Worm (Caenorhabditis elegans) whole organism, L2 larva: Measurements from ENCODE around the gene F47G9.4.
"Not testable (repeated sequence)": the region's sequence is repeated elsewhere in the genome, so short reads cannot be mapped to it uniquely, and the experiment has no call there.

ENCODE experiments used
- C34F6.9 ChIP-seq: fragments of 150-350 bp; optimal IDR thresholded peaks from 2 replicates; lab custom pipeline; 2014; ENCODE audit warnings: missing biosample characterization, missing genetic modification characterization
- F13H6.1 ChIP-seq: sonication (generic microtip); optimal IDR thresholded peaks from 2 replicates; lab custom pipeline; 2016; ENCODE audit warnings: missing genetic modification characterization, missing compliant biosample characterization
- R02D3.7 ChIP-seq: fragments of 150-350 bp; optimal IDR thresholded peaks from 2 replicates; lab custom pipeline; 2014; ENCODE audit warnings: missing biosample characterization, missing genetic modification characterization
- ZK546.5 ChIP-seq: sonication (generic microtip); optimal IDR thresholded peaks from 2 replicates; lab custom pipeline; 2017; ENCODE audit warnings: missing biosample characterization, missing genetic modification characterization
- alr-1 ChIP-seq: fragments of 150-350 bp; optimal IDR thresholded peaks from 2 replicates; lab custom pipeline; 2014; ENCODE audit warnings: missing biosample characterization, missing genetic modification characterization
- aly-2 ChIP-seq: fragments of 150-350 bp; optimal IDR thresholded peaks from 2 replicates; lab custom pipeline; 2014; ENCODE audit warnings: missing biosample characterization, missing genetic modification characterization
- ceh-16 ChIP-seq: fragments of 150-350 bp; optimal IDR thresholded peaks from 2 replicates; lab custom pipeline; 2014; ENCODE audit warnings: missing biosample characterization, missing genetic modification characterization
- crh-2 ChIP-seq: sonication (generic microtip); optimal IDR thresholded peaks from 2 replicates; lab custom pipeline; 2017; ENCODE audit warnings: missing biosample characterization, missing genetic modification characterization
- egl-27 ChIP-seq: sonication (generic microtip); optimal IDR thresholded peaks from 3 replicates; lab custom pipeline; 2017; ENCODE audit warnings: missing biosample characterization, missing genetic modification reagents, missing genetic modification characterization
- elt-1 ChIP-seq: fragments of 150-350 bp; optimal IDR thresholded peaks from 2 replicates; lab custom pipeline; 2014; ENCODE audit warnings: missing biosample characterization, missing genetic modification characterization
- elt-3 ChIP-seq: sonication (generic microtip); optimal IDR thresholded peaks from 2 replicates; lab custom pipeline; 2017; ENCODE audit warnings: missing biosample characterization, missing genetic modification characterization
- fos-1 ChIP-seq: fragments of 150-350 bp; optimal IDR thresholded peaks from 2 replicates; lab custom pipeline; 2014; ENCODE audit warnings: missing biosample characterization, missing genetic modification characterization
- lin-11 ChIP-seq: fragments of 150-350 bp; sonication (generic microtip); optimal IDR thresholded peaks from 2 replicates; lab custom pipeline; 2014; ENCODE audit warnings: missing biosample characterization, missing genetic modification characterization, inconsistent platforms, mixed read lengths
- lin-13 ChIP-seq: fragments of 150-350 bp; optimal IDR thresholded peaks from 2 replicates; lab custom pipeline; 2014; ENCODE audit warnings: missing biosample characterization, missing genetic modification reagents, missing genetic modification characterization
- lin-39 ChIP-seq: fragments of 150-350 bp; optimal IDR thresholded peaks from 2 replicates; lab custom pipeline; 2014; ENCODE audit warnings: missing biosample characterization, missing genetic modification reagents, missing genetic modification characterization
- lsy-2 ChIP-seq, 2 experiments: fragments of 150-350 bp in 1 of 2; sonication (generic microtip) in 1 of 2; optimal IDR thresholded peaks; 2 replicates each; lab custom pipeline; 2014 to 2017; ENCODE audit warnings: missing biosample characterization in 2 of 2, missing genetic modification characterization in 2 of 2
- mab-5 ChIP-seq: fragments of 150-350 bp; optimal IDR thresholded peaks from 2 replicates; lab custom pipeline; 2014; ENCODE audit warnings: missing biosample characterization, missing genetic modification characterization
- mbf-1 ChIP-seq: sonication (generic microtip); optimal IDR thresholded peaks from 2 replicates; lab custom pipeline; 2017; ENCODE audit warnings: missing biosample characterization, missing genetic modification characterization
- mdl-1 ChIP-seq, 2 experiments: fragments of 150-350 bp in 1 of 2; sonication (generic microtip) in 1 of 2; optimal IDR thresholded peaks; 2 replicates each; lab custom pipeline; 2017; ENCODE audit warnings: missing biosample characterization in 2 of 2, missing genetic modification characterization in 2 of 2
- nhr-11 ChIP-seq: fragments of 150-350 bp; optimal IDR thresholded peaks from 2 replicates; lab custom pipeline; 2014; ENCODE audit warnings: missing biosample characterization, missing genetic modification characterization
- nhr-12 ChIP-seq: fragments of 150-350 bp; optimal IDR thresholded peaks from 2 replicates; lab custom pipeline; 2014; ENCODE audit warnings: missing biosample characterization, missing genetic modification characterization
- nhr-21 ChIP-seq: fragments of 150-350 bp; optimal IDR thresholded peaks from 2 replicates; lab custom pipeline; 2014; ENCODE audit warnings: missing biosample characterization, missing genetic modification characterization
- nhr-23 ChIP-seq: fragments of 150-350 bp; optimal IDR thresholded peaks from 2 replicates; lab custom pipeline; 2014; ENCODE audit warnings: missing biosample characterization, missing genetic modification reagents, missing genetic modification characterization
- nhr-237 ChIP-seq: fragments of 150-350 bp; optimal IDR thresholded peaks from 2 replicates; lab custom pipeline; 2014; ENCODE audit warnings: missing biosample characterization, missing genetic modification characterization
- nhr-25 ChIP-seq: fragments of 150-350 bp; sonication (generic microtip); optimal IDR thresholded peaks from 3 replicates; lab custom pipeline; 2014; ENCODE audit warnings: missing biosample characterization, missing genetic modification characterization
- nhr-77 ChIP-seq: fragments of 150-350 bp; optimal IDR thresholded peaks from 2 replicates; lab custom pipeline; 2014; ENCODE audit warnings: missing biosample characterization, missing genetic modification characterization
- peb-1 ChIP-seq: fragments of 150-350 bp; optimal IDR thresholded peaks from 2 replicates; lab custom pipeline; 2014; ENCODE audit warnings: missing biosample characterization, missing genetic modification characterization
- sem-4 ChIP-seq: fragments of 150-350 bp; optimal IDR thresholded peaks from 2 replicates; lab custom pipeline; 2014; ENCODE audit warnings: missing biosample characterization, missing genetic modification reagents, missing genetic modification characterization
- skn-1 ChIP-seq: sonication (generic microtip); optimal IDR thresholded peaks from 2 replicates; lab custom pipeline; 2017; ENCODE audit warnings: missing biosample characterization, missing genetic modification characterization
- sma-3 ChIP-seq: sonication (generic microtip); optimal IDR thresholded peaks from 2 replicates; lab custom pipeline; 2016; ENCODE audit warnings: missing genetic modification reagents, missing genetic modification characterization, missing compliant biosample characterization
- sma-9 ChIP-seq, 2 experiments: fragments of 150-350 bp in 1 of 2; sonication (generic microtip) in 1 of 2; optimal IDR thresholded peaks; 2 replicates each; lab custom pipeline; 2014 to 2016; ENCODE audit warnings: missing genetic modification characterization in 2 of 2, mild to moderate bottlenecking in 1 of 2, missing biosample characterization in 1 of 2, missing compliant biosample characterization in 1 of 2, missing genetic modification reagents in 1 of 2, moderate library complexity in 1 of 2
- snpc-4 ChIP-seq: fragments of 150-350 bp; optimal IDR thresholded peaks from 2 replicates; lab custom pipeline; 2014; ENCODE audit warnings: missing biosample characterization, missing genetic modification characterization
- unc-55 ChIP-seq: fragments of 150-350 bp; sonication (generic microtip); optimal IDR thresholded peaks from 3 replicates; lab custom pipeline; 2014; ENCODE audit warnings: missing biosample characterization, missing genetic modification reagents, missing genetic modification characterization
- unc-62 ChIP-seq: fragments of 150-350 bp; optimal IDR thresholded peaks from 2 replicates; lab custom pipeline; 2014; ENCODE audit warnings: missing biosample characterization, missing genetic modification reagents, missing genetic modification characterization
- zag-1 ChIP-seq: fragments of 150-350 bp; optimal IDR thresholded peaks from 2 replicates; lab custom pipeline; 2014; ENCODE audit warnings: missing biosample characterization, missing genetic modification characterization
- ztf-11 ChIP-seq: sonication (generic microtip); optimal IDR thresholded peaks from 2 replicates; lab custom pipeline; 2017; ENCODE audit warnings: missing biosample characterization, missing genetic modification characterization

The F47G9.4 gene

DNA sequence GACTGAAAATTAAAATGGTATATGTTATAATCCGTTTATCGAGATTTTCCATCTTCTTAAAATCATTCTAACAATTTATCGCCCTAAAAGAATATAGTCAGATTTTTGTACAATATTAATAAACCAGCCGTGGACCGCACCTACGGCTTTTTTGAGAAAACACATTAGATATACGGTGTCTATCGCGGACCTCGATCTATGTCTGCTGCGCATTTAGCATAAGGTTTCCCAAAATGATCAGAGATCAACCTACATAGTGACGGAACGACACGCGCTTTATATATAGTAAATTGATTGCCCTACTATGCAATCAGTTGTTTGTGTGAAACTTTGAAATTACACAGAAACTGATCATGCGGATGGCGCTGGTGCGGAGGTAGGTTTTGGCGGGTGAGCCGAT, 28.9 kb downstream of the F47G9.4 start:
- TF ChIP-seq lsy-2 (tag; optimal IDR thresholded peaks at IDR 0.05; lab: Kevin White, UChicago) (no peak), nhr-12 (tag; lab: Kevin White, UChicago) (no peak)

DNA sequence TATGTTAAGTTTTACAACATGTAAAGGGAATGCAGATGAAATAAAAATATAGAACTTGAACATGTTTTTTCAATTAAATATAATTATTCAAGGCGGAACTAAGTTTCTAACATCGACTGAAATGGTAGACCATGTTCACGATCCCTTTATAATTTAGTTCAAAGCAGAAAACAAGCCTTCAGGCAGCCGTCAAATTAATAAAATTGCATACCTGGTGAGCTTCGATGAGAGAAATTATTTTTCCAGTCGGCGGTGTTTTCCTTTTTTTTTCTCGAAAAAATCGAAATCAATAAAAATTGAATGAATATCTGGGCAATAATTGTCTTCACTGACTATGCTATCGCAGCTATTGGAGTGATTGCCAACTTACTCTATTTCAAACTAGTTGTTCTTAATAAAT, 30.7 kb downstream of the F47G9.4 start, which contains the start of gene C03E10.1:
C03E10.1 (plus strand) TSS at position 301 of the 400 bp plus-strand sequence.
- TF ChIP-seq ZK546.5 (no peak), crh-2 (no peak), peb-1 (no peak), sma-3 (GFP tag; lab: Kevin White, UChicago) (no peak), unc-55 (no peak), lin-11 (no peak), unc-62 (no peak), fos-1 (no peak)

DNA sequence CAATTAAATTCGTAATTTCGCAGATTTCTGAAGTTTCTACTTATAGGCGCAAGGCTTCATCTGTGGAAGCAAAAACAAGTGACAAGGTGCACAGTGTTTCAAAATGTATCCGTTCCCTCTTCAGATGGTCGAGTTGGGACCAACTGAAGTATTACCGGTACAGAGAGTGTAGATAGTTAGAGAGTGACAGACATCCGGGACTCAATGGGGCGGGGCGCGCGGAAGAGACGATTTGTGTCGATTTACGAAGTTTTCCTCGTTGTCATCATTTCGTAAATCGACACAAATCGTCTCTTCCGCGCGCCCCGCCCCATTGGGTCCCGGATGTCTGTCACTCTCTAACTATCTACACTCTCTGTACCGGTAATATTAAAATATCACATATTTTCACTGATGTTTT, 35.5 kb downstream of the F47G9.4 start, which contains the start of gene C03E10.3:
C03E10.3 (plus strand) TSS at position 301 of the 400 bp plus-strand sequence.
- not testable (repeated sequence) for TF ChIP-seq mdl-1 (tag; optimal IDR thresholded peaks at IDR 0.05; lab: Kevin White, UChicago); nhr-77 (tag; lab: Kevin White, UChicago); nhr-23 (tag; lab: Kevin White, UChicago)

DNA sequence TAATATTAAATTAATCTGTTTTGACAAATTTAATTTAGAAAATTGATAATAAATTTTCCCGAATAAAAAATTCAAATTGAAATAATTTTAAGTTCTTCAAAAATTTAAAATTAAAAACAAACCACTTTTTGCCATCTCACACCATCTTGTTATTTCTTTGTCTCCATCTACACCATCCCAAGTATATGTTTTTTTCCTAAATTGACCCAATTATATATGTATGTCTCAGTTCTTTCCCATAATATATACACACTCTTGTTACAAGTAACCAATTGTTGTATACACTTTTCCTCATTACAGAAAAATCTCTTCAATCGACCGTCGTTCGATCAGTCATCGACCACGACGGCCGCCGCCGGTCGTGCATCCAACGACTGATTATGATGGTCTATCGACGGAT, 39.3 kb downstream of the F47G9.4 start, which contains the start of gene gly-20:
gly-20 (plus strand) TSS at position 301 of the 400 bp plus-strand sequence.
- TF ChIP-seq lin-39 (tag; lab: Kevin White, UChicago) (no peak), alr-1 (tag; lab: Kevin White, UChicago) (no peak), nhr-12 (tag; lab: Kevin White, UChicago) (no peak), peb-1 (no peak), nhr-11 (tag; lab: Kevin White, UChicago) (no peak), zag-1 (no peak), crh-2 (no peak), sma-9 (GFP tag; optimal IDR thresholded peaks at IDR 0.05; lab: Kevin White, UChicago) (no peak), sma-9 (tag; optimal IDR thresholded peaks at IDR 0.05; lab: Kevin White, UChicago) (no peak), ZK546.5 (no peak), ceh-16 (tag; lab: Kevin White, UChicago) (no peak), unc-55 (no peak), nhr-21 (tag; lab: Kevin White, UChicago) (no peak), ztf-11 (tag; lab: Kevin White, UChicago) (no peak), mbf-1 (no peak)
- TF ChIP-seq, all 48 proteins: peak for 0

DNA sequence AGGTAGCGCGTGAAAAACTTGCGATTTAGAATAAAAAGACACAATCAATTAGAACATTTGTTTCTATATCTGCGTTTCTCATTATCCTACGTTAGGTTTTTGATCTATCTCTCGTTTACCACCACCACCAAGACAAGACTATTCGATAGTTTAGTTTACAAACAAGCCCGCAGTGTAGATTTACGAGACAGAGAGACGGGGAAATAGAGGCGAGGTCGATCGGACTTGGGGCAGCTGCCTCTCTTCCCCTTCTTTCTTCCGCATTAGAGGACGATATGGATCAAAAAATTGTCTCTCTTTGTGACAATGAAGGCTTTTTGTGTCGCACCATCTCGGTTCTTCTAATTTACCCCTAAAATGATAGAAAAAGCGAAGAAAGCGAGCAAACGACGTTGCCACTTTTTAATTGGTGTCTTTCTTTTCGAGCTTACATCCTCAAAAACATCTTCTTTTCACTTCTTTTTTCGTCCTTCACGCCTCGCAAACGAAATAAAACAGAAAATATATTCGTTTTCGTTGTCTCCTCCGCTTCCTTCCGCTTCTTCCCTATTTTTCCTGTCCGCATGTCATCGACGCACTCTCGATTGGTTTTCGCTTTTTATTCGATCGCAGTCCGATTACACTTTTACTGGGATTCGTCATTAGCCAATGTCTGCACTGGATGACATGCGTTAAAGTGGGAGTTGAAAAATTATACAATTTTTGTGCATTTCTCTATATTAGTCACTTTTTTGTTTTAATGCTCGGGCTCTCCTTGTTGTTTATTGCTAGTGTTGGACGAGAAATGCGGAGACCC, 40.0 kb downstream of the F47G9.4 start:
- TF ChIP-seq nhr-21 (tag; lab: Kevin White, UChicago) = peak; percentile 5
- peak; percentile 11 for TF ChIP-seq unc-55
- TF ChIP-seq crh-2 = no peak
- peak; percentile 30 for TF ChIP-seq sma-9 (GFP tag; optimal IDR thresholded peaks at IDR 0.05; lab: Kevin White, UChicago)
- no peak for TF ChIP-seq sma-9 (tag; optimal IDR thresholded peaks at IDR 0.05; lab: Kevin White, UChicago)
- TF ChIP-seq lsy-2 (tag; optimal IDR thresholded peaks at IDR 0.05; lab: Kevin White, UChicago) = peak in 1 of 2 experiments; percentile 25
- TF ChIP-seq C34F6.9 (tag; lab: Kevin White, UChicago) = peak; percentile 26
- TF ChIP-seq F13H6.1 (tag; lab: Kevin White, UChicago) = no peak

DNA sequence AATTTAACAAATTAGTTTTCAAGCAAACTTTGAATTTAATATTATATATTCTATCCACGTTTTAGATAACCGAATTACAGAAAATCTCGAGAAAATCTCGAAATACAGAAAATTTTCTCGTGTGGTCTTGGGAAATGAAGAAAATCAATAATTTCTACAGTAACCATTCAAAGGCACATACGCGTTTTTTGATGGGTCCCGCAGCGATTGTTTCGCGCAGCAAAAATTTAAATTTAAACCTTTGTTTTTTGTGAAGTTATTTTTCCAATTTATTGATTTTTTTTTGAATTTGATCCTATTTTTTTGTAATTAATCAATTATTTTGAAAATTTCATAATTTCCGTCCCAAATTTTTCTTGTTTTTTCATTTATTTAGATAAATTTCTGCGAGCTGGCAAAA, 42.1 kb downstream of the F47G9.4 start:
- no peak for TF ChIP-seq egl-27 (tag; lab: Kevin White, UChicago)
- TF ChIP-seq nhr-12 (tag; lab: Kevin White, UChicago) = no peak
- no peak for TF ChIP-seq nhr-237
- no peak for TF ChIP-seq unc-55
- no peak for TF ChIP-seq F13H6.1 (tag; lab: Kevin White, UChicago)
- no peak for TF ChIP-seq elt-1 (tag; lab: Kevin White, UChicago)
- TF ChIP-seq elt-3 (tag; lab: Kevin White, UChicago) = no peak
- no peak for TF ChIP-seq alr-1 (tag; lab: Kevin White, UChicago)
- no peak for TF ChIP-seq nhr-77 (tag; lab: Kevin White, UChicago)

DNA sequence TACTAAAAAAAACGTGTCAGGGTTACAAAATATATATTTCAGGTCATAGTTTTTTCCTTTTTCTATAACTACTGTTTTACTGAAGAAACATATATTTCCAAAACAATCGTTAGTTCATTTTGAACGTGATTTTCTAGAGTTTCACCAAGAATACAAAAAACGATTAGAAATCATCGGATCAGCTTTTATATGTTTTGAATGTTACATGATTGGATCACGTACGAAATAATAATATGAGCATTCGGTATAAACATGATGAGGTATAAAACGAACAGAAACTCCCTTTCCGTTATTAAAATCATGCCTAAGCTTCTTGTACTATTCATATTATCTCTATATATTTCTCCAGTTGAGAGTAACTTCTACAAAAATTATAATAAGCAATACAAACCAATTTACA, 48.8 kb downstream of the F47G9.4 start, which contains the start of gene clec-223:
clec-223 (plus strand) TSS at position 301 of the 400 bp plus-strand sequence.
- TF ChIP-seq crh-2 (no peak), nhr-11 (tag; lab: Kevin White, UChicago) (no peak), sma-3 (GFP tag; lab: Kevin White, UChicago) (no peak), lin-13 (no peak), nhr-25 (tag; lab: Kevin White, UChicago) (no peak), aly-2 (tag; lab: Kevin White, UChicago) (no peak), sma-9 (GFP tag; optimal IDR thresholded peaks at IDR 0.05; lab: Kevin White, UChicago) (no peak), sma-9 (tag; optimal IDR thresholded peaks at IDR 0.05; lab: Kevin White, UChicago) (no peak), snpc-4 (tag; lab: Kevin White, UChicago) (no peak), skn-1 (tag; lab: Kevin White, UChicago) (no peak), sem-4 (tag; lab: Kevin White, UChicago) (no peak), mab-5 (tag; lab: Kevin White, UChicago) (no peak), R02D3.7 (no peak), ztf-11 (tag; lab: Kevin White, UChicago) (no peak), ZK546.5 (no peak)
